Worm (Caenorhabditis elegans): ENCODE data around the gene slc-28.2.
"Not testable (repeated sequence)": the region's sequence is repeated elsewhere in the genome, so short reads cannot be mapped to it uniquely, and the experiment has no call there.

The slc-28.2 gene

DNA sequence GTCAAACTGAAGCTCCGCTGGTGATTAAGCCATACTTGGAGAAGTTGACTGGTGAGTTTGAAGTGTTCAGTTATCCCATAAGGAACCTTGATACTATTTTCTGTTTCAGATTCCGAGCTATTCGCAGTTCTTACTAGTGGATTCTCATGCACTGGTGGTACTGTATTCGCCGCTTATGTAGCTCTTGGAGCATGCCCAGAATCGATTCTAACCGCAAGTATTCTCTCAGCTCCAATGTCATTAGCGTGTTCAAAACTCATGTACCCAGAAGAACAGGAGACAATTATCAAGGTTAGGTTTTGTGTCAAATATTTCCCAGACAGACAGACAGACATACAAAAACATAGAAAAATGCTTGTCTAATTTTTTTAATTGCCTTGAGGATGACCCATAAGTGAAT is 4.9 kb downstream of the slc-28.2 start:
- TF ChIP-seq unc-62 (GFP tag; optimal IDR thresholded peaks at IDR 0.05), result no peak

DNA sequence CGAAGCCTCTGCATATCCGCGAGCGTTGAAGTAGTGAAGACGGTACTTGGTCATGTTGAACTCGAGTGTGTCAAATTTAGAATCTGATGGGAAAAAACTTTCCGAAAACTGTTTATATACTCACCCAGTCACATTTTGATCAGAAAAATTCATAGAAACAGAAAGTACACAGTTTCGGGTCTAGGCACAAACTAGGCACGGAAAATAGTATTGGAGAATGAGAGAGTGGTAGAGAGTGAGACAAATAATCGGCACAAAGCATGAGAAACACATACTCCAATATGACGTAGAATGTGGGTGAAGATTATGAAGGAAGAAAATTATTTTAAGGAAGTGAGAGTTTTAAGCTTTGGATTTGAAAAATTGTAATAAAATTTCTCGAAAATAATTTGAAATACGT is 8.4 kb downstream of the slc-28.2 start, which contains the start of gene gst-33:
gst-33 (minus strand) TSS at position 127 of the 400 bp plus-strand sequence.
- no peak for TF ChIP-seq unc-62 (GFP tag; optimal IDR thresholded peaks at IDR 0.05)

DNA sequence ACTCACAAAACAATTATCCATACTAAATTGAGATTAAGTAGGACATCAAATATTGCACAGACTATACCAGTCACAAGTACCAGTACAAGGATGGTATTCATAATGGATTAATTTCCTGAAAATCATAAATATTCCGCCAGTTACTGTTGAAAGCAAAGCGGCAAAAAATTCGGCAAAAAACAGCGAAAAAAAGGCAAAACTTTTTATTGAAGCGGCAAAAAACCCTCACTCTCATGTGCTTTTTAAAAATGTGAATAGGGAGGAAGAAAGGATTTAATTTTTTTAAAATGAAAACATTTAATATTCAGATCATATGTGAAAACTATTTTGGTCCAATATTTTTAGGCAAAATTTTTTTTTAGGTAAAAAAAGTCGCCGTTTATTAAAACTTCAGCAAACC is 10.8 kb downstream of the slc-28.2 start, which contains the start of gene srbc-29:
srbc-29 (minus strand) TSS at position 101 of the 400 bp plus-strand sequence.
- TF ChIP-seq unc-62 (GFP tag; optimal IDR thresholded peaks at IDR 0.05), result no peak

DNA sequence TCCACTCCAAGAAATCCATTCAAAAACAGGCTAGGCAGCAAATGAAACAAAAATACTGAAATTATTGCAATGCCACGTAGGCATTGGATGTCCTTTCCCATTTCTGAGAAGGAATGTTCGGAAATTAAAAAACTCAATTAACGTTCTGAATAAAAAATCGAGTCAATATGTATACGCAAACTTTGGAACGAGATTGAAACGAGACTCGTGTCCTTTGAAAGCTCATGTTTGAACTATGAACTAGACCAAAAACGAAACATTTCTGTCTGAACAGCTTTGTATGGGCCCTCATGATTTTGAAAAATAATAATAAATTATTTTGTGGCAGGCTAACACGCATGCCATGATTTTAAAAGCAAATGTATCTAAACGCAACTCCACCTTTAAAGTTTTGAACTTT is 15.0 kb downstream of the slc-28.2 start, which contains the start of gene oac-2:
oac-2 (minus strand) TSS at position 101 of the 400 bp plus-strand sequence.
- TF ChIP-seq unc-62 (GFP tag; optimal IDR thresholded peaks at IDR 0.05), result no peak

DNA sequence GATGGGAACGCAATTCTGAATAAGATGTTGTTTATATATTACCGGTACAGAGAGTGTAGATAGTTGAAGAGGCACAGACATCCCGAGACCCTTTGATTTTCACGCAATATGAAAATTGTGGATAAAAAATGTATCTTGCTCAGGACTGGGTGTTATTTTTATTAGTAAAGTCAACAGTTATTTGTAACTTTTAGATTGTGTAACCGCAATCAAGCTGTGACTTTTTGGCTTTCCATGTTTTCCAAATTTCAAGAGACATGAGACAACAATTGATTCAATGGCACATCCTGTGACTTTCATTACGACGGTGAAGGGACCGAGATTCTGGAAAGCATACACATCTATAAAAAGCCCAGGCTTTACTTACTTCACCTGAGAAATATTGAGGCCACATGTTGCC is 16.2 kb downstream of the slc-28.2 start:
- TF ChIP-seq unc-62 (GFP tag; optimal IDR thresholded peaks at IDR 0.05), result no peak

DNA sequence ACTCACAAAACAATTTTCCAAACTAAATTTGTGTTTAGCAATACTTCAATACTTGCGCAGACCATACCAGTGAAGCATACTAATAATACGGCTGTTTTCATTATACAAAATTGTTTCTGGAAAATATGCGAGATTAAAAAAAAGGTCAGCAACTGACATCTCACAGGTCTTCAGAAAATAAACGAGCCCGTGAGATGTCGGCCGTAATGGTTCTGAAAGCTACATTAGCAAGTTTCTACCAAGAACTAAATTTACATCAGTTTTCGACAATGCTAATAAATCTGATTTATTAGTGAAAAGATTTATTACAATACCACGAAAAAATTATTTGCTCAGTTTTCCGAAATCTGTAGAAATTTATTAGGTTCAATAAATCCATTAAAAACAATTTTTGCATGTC is 17.5 kb downstream of the slc-28.2 start, which contains the start of gene srbc-31:
srbc-31 (minus strand) TSS at position 101 of the 400 bp plus-strand sequence.
- TF ChIP-seq unc-62 (GFP tag; optimal IDR thresholded peaks at IDR 0.05), result no peak

DNA sequence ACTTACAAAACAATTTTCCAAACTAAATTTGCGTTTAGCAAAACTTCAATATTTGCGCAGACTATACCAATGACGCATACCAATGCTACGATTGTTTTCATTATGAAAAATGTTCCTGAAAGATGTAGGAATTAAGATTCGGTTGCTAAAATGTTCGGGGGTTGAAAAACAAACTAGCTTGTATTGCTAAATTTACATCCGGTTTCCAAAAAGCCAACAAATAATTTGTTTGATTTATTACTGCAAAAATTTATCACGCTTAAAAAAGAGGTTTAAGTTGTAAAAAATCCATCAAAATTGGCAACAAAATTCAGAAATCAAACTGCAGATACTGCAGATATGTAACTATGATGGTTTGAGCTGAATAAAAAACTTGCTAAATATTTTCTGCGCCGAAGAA is 20.3 kb downstream of the slc-28.2 start, which contains the start of gene srbc-30:
srbc-30 (minus strand) TSS at position 101 of the 400 bp plus-strand sequence.
- TF ChIP-seq unc-62 (GFP tag; optimal IDR thresholded peaks at IDR 0.05), result no peak

DNA sequence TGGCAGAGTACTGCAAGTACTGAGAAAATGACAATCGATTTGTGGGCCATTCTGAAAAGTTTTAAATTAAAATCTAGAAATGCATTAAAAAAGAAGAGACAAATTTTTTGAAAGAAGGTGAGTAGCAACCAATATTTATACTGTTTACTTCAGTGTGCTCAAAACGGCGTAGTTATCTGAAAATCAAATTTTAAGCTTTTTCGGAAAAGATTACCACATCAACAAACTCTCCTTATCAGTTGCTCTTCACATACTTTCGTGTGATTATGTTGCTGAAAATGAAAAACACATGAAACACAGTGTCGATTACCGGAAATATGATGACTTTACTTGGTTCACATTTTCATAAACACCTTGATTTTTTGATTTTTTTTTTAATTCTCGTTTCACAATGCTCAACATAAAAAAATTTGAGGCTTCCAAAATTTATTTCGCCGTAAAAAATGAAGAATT is 22.6 kb downstream of the slc-28.2 start, which contains the start of gene lys-7:
lys-7 (minus strand) TSS at position 51 of the 453 bp plus-strand sequence.
- no peak for TF ChIP-seq unc-62 (GFP tag; optimal IDR thresholded peaks at IDR 0.05)

DNA sequence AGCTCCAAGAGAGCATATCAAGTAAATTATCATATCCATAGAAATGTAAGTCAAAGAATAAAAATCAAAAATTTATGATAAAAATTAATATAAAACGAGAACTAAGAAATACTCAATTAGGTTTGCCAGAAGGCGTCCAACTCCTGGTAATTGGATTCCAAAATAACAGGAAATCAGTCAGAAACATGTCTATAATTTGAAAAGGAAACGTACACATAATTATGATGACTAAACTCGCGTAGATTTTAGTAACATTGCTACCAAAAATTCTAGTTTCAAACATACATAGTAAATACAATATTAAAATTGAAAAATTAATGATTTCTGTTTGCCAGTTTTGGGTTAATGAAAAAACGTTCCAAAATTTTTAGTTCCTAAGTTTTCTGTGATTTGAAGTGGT is 24.7 kb downstream of the slc-28.2 start, which contains the start of gene srbc-33:
srbc-33 (minus strand) TSS at position 101 of the 400 bp plus-strand sequence.
- TF ChIP-seq unc-62 (GFP tag; optimal IDR thresholded peaks at IDR 0.05), result no peak

DNA sequence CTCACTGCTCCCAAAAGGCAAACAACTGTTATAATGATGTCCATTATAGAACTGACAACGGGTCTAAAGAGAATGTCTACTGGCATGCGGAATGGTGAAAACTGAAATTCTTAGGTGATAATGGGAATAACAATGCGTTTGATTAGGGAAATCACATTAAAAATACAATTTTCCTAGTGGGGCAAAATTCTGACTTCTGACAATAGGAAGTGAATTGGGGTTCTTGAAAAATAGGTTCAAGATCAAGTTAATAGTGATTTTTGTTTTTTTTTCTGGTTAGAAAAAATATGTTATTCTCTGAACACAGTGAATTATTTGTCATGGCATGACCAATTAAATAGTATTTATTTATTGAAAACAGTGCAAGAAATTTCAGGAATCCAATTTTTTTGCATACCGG is 26.8 kb downstream of the slc-28.2 start, which contains the start of gene srbc-32:
srbc-32 (minus strand) TSS at position 101 of the 400 bp plus-strand sequence.
- TF ChIP-seq unc-62 (GFP tag; optimal IDR thresholded peaks at IDR 0.05), result no peak

DNA sequence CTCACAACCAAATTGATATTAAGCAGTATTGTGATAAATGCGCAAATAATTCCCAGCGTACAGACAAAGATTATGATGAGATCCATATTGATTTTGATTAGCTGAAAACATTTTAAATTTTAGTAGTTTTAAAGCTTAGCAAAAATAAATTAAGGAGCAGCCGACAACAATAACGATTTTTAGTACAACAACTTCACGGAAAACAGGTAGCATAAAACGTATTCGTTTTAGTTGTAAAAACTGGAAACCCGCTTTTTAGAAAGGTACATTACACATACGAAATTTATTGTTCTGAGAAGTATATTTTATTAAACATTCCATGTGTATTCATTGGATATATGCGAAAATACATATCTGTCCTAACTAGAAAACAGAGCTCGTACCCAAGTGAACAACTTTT is 30.4 kb downstream of the slc-28.2 start, which contains the start of gene srbc-36:
srbc-36 (minus strand) TSS at position 101 of the 400 bp plus-strand sequence.
- no peak for TF ChIP-seq unc-62 (GFP tag; optimal IDR thresholded peaks at IDR 0.05)

DNA sequence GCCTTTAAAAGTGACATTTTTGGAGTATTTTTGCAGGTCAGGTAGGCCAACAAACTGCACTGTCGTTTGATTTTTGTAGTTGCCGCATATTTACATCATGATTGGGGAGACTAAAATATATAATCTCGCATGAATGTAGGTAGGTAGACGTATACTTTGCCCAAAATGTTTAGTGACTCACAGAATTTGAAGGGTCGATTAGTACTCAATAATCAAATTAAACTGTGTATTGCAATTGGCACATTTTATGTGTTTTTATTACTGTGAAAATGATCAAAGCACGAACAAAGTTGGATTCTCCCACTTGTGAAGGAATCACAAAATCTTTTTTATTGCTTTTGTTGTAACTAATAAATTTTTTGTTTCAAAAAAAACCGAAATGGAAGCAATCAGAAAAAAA is 36.9 kb downstream of the slc-28.2 start, which contains the start of gene C07G3.15:
C07G3.15 (minus strand) TSS at position 101 of the 400 bp plus-strand sequence.
- TF ChIP-seq unc-62 (GFP tag; optimal IDR thresholded peaks at IDR 0.05), result no peak

DNA sequence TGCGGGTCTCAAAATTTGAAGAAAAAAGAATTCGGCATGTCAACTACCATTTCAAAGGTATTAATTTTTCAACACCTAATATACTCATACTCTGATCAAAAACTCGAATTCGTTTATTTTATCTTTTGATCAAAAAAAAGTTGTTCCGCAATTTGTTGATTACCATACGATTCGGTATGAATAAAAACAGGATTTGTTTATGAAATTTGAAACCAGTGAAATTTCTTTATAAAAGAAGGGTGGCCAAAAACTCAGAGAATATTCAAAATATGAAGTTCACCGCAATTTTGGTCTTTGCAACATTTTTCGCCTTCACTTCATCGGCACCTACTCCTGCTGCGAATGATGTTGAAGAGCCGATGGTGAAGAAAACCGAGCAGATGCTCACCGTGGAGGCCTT is 42.0 kb downstream of the slc-28.2 start, which contains the start of the genes C07G3.8 and C07G3.10:
C07G3.8 (minus strand) TSS at position 101 of the 400 bp plus-strand sequence.
C07G3.10 (plus strand) TSS at position 270 of the 400 bp plus-strand sequence.
- TF ChIP-seq unc-62 (GFP tag; optimal IDR thresholded peaks at IDR 0.05), result no peak

DNA sequence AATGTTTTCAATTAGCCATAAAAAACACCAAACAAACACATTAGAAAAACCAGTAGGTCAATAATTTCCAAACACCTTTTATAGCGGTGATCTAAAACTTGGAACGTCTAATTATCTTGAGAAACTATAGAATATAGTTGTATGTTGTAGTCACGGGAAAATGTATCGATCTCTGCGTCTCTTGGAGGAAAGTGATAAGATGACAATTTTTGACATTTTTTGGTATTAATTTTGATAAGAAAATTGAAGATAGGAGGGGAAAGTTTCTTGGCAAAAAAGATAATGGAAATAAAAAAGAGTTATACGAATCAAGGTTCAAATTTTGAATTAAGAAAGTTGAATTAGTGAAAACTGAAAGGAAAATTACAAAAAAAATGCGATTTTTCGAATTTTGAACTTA is 45.7 kb downstream of the slc-28.2 start:
- no peak for TF ChIP-seq unc-62 (GFP tag; optimal IDR thresholded peaks at IDR 0.05)

DNA sequence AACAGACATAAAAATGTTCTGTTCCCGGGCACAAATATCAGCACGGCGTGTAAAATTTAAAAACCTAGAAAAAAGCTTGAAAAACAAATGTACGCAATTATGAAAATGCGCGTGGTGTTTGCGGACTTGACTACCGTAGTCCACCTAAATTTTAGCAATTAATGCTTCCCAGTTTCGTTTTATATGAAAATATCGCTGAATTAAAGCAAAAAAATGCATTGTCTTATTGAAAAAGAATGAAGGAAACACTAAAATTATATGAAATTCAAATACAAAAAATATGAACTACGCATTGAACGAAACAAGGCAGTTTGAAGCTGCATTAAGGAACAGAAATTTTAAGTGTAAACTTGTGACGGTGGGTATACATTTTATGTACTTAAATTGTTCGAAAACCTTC is 46.2 kb downstream of the slc-28.2 start, which contains the start of gene ugt-64:
ugt-64 (minus strand) TSS at position 101 of the 400 bp plus-strand sequence.
- not testable (repeated sequence) for TF ChIP-seq unc-62 (GFP tag; optimal IDR thresholded peaks at IDR 0.05)

DNA sequence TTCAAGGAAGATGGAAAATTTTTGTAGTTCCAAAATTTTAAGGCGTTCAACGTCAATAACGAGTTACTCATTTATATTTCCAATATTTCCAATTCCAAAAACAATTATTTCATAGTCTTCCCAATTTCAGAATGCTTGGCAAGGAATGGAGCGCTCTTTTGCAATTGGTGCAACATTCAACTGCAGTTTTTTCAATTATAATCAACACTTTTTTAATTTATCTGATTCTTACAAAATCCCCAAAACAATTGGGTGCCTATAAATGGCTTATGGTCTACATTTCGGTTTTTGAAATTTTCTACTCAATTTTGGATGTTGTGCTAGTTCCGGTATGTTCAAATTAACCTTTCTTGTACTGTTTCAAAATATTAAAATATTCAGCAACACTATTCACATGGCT is 47.7 kb downstream of the slc-28.2 start, which contains the start of gene str-225:
str-225 (plus strand) TSS at position 132 of the 400 bp plus-strand sequence.
- TF ChIP-seq unc-62 (GFP tag; optimal IDR thresholded peaks at IDR 0.05), result no peak

DNA sequence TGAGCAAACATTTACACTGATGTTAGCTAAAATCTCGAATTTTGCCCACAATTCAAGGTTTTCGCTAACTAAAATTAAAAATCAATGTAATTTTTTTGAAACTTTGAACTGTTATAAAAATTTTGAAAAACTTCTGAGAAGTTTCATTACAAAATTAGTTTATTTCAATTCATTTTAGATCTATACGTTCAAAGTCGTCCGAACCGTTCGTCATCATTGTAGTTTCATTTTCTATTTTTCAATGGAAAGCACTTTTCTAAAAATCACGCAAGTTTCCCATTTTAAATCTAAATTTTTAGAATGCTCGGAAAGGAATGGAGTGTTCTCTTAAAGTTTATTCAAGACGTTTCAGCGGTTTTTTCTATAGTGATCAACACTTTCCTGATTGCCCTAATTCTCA is 49.9 kb downstream of the slc-28.2 start, which contains the start of gene str-228:
str-228 (plus strand) TSS at position 301 of the 400 bp plus-strand sequence.
- TF ChIP-seq unc-62 (GFP tag; optimal IDR thresholded peaks at IDR 0.05), result no peak

Data from whole organism, dauer.